Worm (Caenorhabditis elegans) whole organism, young adult: ENCODE data around the gene Y57G11C.14.

Experiments used
- D2030.7 ChIP-seq: fragments of 200-800 bp; sonication (Bioruptor generic); IDR thresholded peaks from 2 replicates; pipeline ENCODE4 v1.3.6; 2022; ENCODE audit warnings: missing genetic modification reagents, missing genetic modification characterization, missing compliant biosample characterization
- F33H1.4 ChIP-seq: fragments of 200-800 bp; sonication (Bioruptor generic); IDR thresholded peaks from 2 replicates; pipeline ENCODE4 v1.3.6; 2022; ENCODE audit warnings: missing genetic modification reagents, missing genetic modification characterization, missing compliant biosample characterization
- F37B4.10 ChIP-seq: fragments of 200-800 bp; sonication (Bioruptor generic); IDR thresholded peaks from 2 replicates; pipeline ENCODE4 v1.3.6; 2022; ENCODE audit warnings: missing genetic modification characterization, missing compliant biosample characterization
- F57C9.4 ChIP-seq: sonication (generic microtip); optimal IDR thresholded peaks from 2 replicates; lab custom pipeline; 2017; ENCODE audit warnings: mild to moderate bottlenecking, missing genetic modification characterization, missing compliant biosample characterization
- K11D2.4 ChIP-seq: fragments of 200-800 bp; sonication (Bioruptor generic); IDR thresholded peaks from 2 replicates; pipeline ENCODE4 v1.3.6; 2022; ENCODE audit warnings: missing genetic modification reagents, missing genetic modification characterization, missing compliant biosample characterization
- K12H6.12 ChIP-seq: fragments of 200-800 bp; sonication (Bioruptor generic); optimal IDR thresholded peaks from 2 replicates; lab custom pipeline; 2018; ENCODE audit warnings: mild to moderate bottlenecking, missing genetic modification characterization, missing compliant biosample characterization
- T26A5.8 ChIP-seq: sonication (generic microtip); optimal IDR thresholded peaks from 2 replicates; lab custom pipeline; 2016; ENCODE audit warnings: missing genetic modification characterization, missing compliant biosample characterization
- Y79H2A.3 ChIP-seq: fragments of 200-800 bp; sonication (Bioruptor generic); conservative IDR thresholded peaks from 2 replicates; pipeline ENCODE4 v1.3.6; 2022; ENCODE audit warnings: missing genetic modification reagents, missing genetic modification characterization, missing compliant biosample characterization
- akir-1 ChIP-seq: fragments of 200-800 bp; sonication (Bioruptor generic); optimal IDR thresholded peaks from 2 replicates; lab custom pipeline; 2018; ENCODE audit warnings: mild to moderate bottlenecking, missing genetic modification characterization, moderate library complexity, missing compliant biosample characterization
- ama-1 ChIP-seq, 3 experiments: fragments of 150-350 bp in 1 of 3; sonication (generic microtip) in 2 of 3; optimal IDR thresholded peaks; 2 replicates each; lab custom pipeline; 2014 to 2018; ENCODE audit warnings: missing biosample characterization in 2 of 3, missing genetic modification characterization in 2 of 3, missing genetic modification reagents in 2 of 3
- atf-7 ChIP-seq: sonication (generic microtip); optimal IDR thresholded peaks from 2 replicates; lab custom pipeline; 2017; ENCODE audit warnings: mild to moderate bottlenecking, missing genetic modification characterization, missing compliant biosample characterization
- attf-3 ChIP-seq: fragments of 200-800 bp; sonication (Bioruptor generic); conservative IDR thresholded peaks from 2 replicates; pipeline ENCODE4 v1.3.6; 2022; ENCODE audit warnings: missing genetic modification reagents, missing genetic modification characterization, missing compliant biosample characterization
- attf-5 ChIP-seq: fragments of 200-800 bp; sonication (Bioruptor generic); optimal IDR thresholded peaks from 2 replicates; lab custom pipeline; 2018; ENCODE audit warnings: mild to moderate bottlenecking, missing genetic modification characterization, missing compliant biosample characterization
- attf-6 ChIP-seq: fragments of 200-800 bp; sonication (Bioruptor generic); IDR thresholded peaks from 2 replicates; pipeline ENCODE4 v1.3.6; 2022; ENCODE audit warnings: missing genetic modification reagents, missing genetic modification characterization, missing compliant biosample characterization
- bed-1 ChIP-seq: fragments of 200-800 bp; sonication (Bioruptor generic); IDR thresholded peaks from 2 replicates; pipeline ENCODE4 v1.3.6; 2022; ENCODE audit warnings: missing genetic modification reagents, missing genetic modification characterization, missing compliant biosample characterization
- ccch-3 ChIP-seq: fragments of 200-800 bp; sonication (Bioruptor generic); optimal IDR thresholded peaks from 2 replicates; lab custom pipeline; 2018; ENCODE audit warnings: mild to moderate bottlenecking, missing genetic modification characterization, missing compliant biosample characterization
- cebp-2 ChIP-seq: fragments of 200-800 bp; sonication (Bioruptor generic); IDR thresholded peaks from 2 replicates; pipeline ENCODE4 v1.3.6; 2022; ENCODE audit warnings: missing genetic modification characterization, missing compliant biosample characterization
- egrh-3 ChIP-seq: fragments of 200-800 bp; sonication (Bioruptor generic); IDR thresholded peaks from 2 replicates; pipeline ENCODE4 v1.3.6; 2022; ENCODE audit warnings: missing genetic modification reagents, missing genetic modification characterization, missing compliant biosample characterization
- ets-4 ChIP-seq: fragments of 200-800 bp; sonication (Bioruptor generic); optimal IDR thresholded peaks from 2 replicates; lab custom pipeline; 2018; ENCODE audit warnings: mild to moderate bottlenecking, missing genetic modification characterization, missing compliant biosample characterization
- him-1 ChIP-seq: sonication (generic microtip); optimal IDR thresholded peaks from 2 replicates; lab custom pipeline; 2016; ENCODE audit warnings: missing genotype, missing genetic modification reagents, missing genetic modification characterization, missing compliant biosample characterization
- hmg-1.2 ChIP-seq: fragments of 200-800 bp; sonication (Bioruptor generic); IDR thresholded peaks from 2 replicates; pipeline ENCODE4 v1.3.6; 2022; ENCODE audit warnings: missing genetic modification reagents, missing genetic modification characterization, missing compliant biosample characterization
- hmg-20 ChIP-seq: fragments of 200-800 bp; sonication (Bioruptor generic); IDR thresholded peaks from 2 replicates; pipeline ENCODE4 v1.3.6; 2022; ENCODE audit warnings: missing genetic modification reagents, missing genetic modification characterization, missing compliant biosample characterization
- lag-1 ChIP-seq: fragments of 200-800 bp; sonication (Bioruptor generic); IDR thresholded peaks from 2 replicates; pipeline ENCODE4 v1.3.6; 2022; ENCODE audit warnings: missing genetic modification reagents, missing genetic modification characterization, missing compliant biosample characterization
- let-526 ChIP-seq: fragments of 200-800 bp; sonication (Bioruptor generic); IDR thresholded peaks from 2 replicates; pipeline ENCODE4 v1.3.6; 2022; ENCODE audit warnings: missing genetic modification reagents, missing genetic modification characterization, missing compliant biosample characterization
- let-607 ChIP-seq, 2 experiments: fragments of 200-800 bp in 1 of 2; sonication (Bioruptor generic) in 1 of 2; sonication (generic microtip) in 1 of 2; optimal IDR thresholded peaks; 2 replicates each; lab custom pipeline; 2016 to 2018; ENCODE audit warnings: mild to moderate bottlenecking in 2 of 2, missing compliant biosample characterization in 2 of 2, missing genetic modification characterization in 2 of 2, moderate library complexity in 2 of 2, missing genotype in 1 of 2
- lin-26 ChIP-seq: fragments of 200-800 bp; sonication (Bioruptor generic); IDR thresholded peaks from 2 replicates; pipeline ENCODE4 v1.3.6; 2022; ENCODE audit warnings: missing genetic modification reagents, missing genetic modification characterization, missing compliant biosample characterization
- lin-35 ChIP-seq, 3 experiments: fragments of 150-350 bp in 2 of 3; sonication (generic microtip) in 1 of 3; optimal IDR thresholded peaks; 2 replicates each; lab custom pipeline; 2014 to 2018; ENCODE audit warnings: missing biosample characterization in 3 of 3, missing genetic modification characterization in 3 of 3, missing genetic modification reagents in 3 of 3
- lin-40 ChIP-seq: sonication (generic microtip); optimal IDR thresholded peaks from 2 replicates; lab custom pipeline; 2016; ENCODE audit warnings: missing genetic modification characterization, mild to moderate bottlenecking, missing compliant biosample characterization, missing genotype, missing genetic modification reagents
- lin-54 ChIP-seq: fragments of 200-800 bp; sonication (Bioruptor generic); optimal IDR thresholded peaks from 2 replicates; lab custom pipeline; 2018; ENCODE audit warnings: mild to moderate bottlenecking, missing genetic modification characterization, missing compliant biosample characterization
- lir-1 ChIP-seq: fragments of 200-800 bp; sonication (Bioruptor generic); conservative IDR thresholded peaks from 2 replicates; pipeline ENCODE4 v1.3.6; 2022; ENCODE audit warnings: missing genetic modification reagents, missing genetic modification characterization, missing compliant biosample characterization
- lsl-1 ChIP-seq: fragments of 200-800 bp; sonication (Bioruptor generic); optimal IDR thresholded peaks from 2 replicates; lab custom pipeline; 2018; ENCODE audit warnings: mild to moderate bottlenecking, missing genetic modification characterization, moderate library complexity, missing compliant biosample characterization
- madf-8 ChIP-seq: fragments of 200-800 bp; sonication (Bioruptor generic); conservative IDR thresholded peaks from 2 replicates; pipeline ENCODE4 v1.3.6; 2022; ENCODE audit warnings: missing genetic modification reagents, missing genetic modification characterization, missing compliant biosample characterization
- nhr-80 ChIP-seq: sonication (generic microtip); optimal IDR thresholded peaks from 2 replicates; lab custom pipeline; 2016; ENCODE audit warnings: missing genetic modification characterization, missing compliant biosample characterization
- nhr-90 ChIP-seq: sonication (generic microtip); optimal IDR thresholded peaks from 2 replicates; lab custom pipeline; 2016; ENCODE audit warnings: missing genotype, mild to moderate bottlenecking, missing genetic modification characterization, missing compliant biosample characterization
- pbrm-1 ChIP-seq: fragments of 200-800 bp; sonication (Bioruptor generic); IDR thresholded peaks from 2 replicates; pipeline ENCODE4 v1.3.6; 2022; ENCODE audit warnings: missing genetic modification reagents, missing genetic modification characterization, missing compliant biosample characterization
- rcor-1 ChIP-seq: fragments of 200-800 bp; sonication (Bioruptor generic); IDR thresholded peaks from 2 replicates; pipeline ENCODE4 v1.3.6; 2022; ENCODE audit warnings: missing genetic modification reagents, missing genetic modification characterization, missing compliant biosample characterization
- repo-1 ChIP-seq: sonication (generic microtip); optimal IDR thresholded peaks from 2 replicates; lab custom pipeline; 2017; ENCODE audit warnings: mild to moderate bottlenecking, missing genetic modification characterization, missing compliant biosample characterization
- snpc-1.1 ChIP-seq: sonication (generic microtip); optimal IDR thresholded peaks from 2 replicates; lab custom pipeline; 2017; ENCODE audit warnings: missing genetic modification characterization, mild to moderate bottlenecking, missing compliant biosample characterization, antibody characterized with exemption, moderate library complexity, missing genotype, missing genetic modification reagents; ENCODE audit not compliant: insufficient read depth
- snpc-4 ChIP-seq, 5 experiments: fragments of 150-350 bp in 1 of 5; sonication (generic microtip) in 4 of 5; optimal IDR thresholded peaks; 2 replicates each; lab custom pipeline; 2014 to 2018; ENCODE audit warnings: missing genetic modification characterization in 5 of 5, missing biosample characterization in 3 of 5, antibody characterized with exemption in 2 of 5, mild to moderate bottlenecking in 2 of 5, missing compliant biosample characterization in 2 of 5, missing genotype in 2 of 5, moderate library complexity in 2 of 5, missing genetic modification reagents in 1 of 5
- sptf-2 ChIP-seq: fragments of 200-800 bp; sonication (Bioruptor generic); optimal IDR thresholded peaks from 2 replicates; lab custom pipeline; 2018; ENCODE audit warnings: mild to moderate bottlenecking, missing genetic modification characterization, missing compliant biosample characterization
- tbp1 ChIP-seq: fragments of 200-800 bp; sonication (Bioruptor generic); optimal IDR thresholded peaks from 2 replicates; lab custom pipeline; 2018; ENCODE audit warnings: mild to moderate bottlenecking, missing genetic modification characterization, missing compliant biosample characterization
- tbx-9 ChIP-seq: sonication (generic microtip); optimal IDR thresholded peaks from 2 replicates; lab custom pipeline; 2016; ENCODE audit warnings: borderline replicate concordance, missing genetic modification characterization, inconsistent platforms, missing compliant biosample characterization
- tlf-1 ChIP-seq: fragments of 200-800 bp; sonication (Bioruptor generic); optimal IDR thresholded peaks from 2 replicates; lab custom pipeline; 2018; ENCODE audit warnings: mild to moderate bottlenecking, missing genetic modification characterization, missing compliant biosample characterization
- ztf-18 ChIP-seq: sonication (generic microtip); optimal IDR thresholded peaks from 2 replicates; lab custom pipeline; 2016; ENCODE audit warnings: missing genotype, mild to moderate bottlenecking, missing genetic modification characterization, missing compliant biosample characterization
- ztf-22 ChIP-seq: fragments of 200-800 bp; sonication (Bioruptor generic); optimal IDR thresholded peaks from 2 replicates; lab custom pipeline; 2018; ENCODE audit warnings: mild to moderate bottlenecking, missing genetic modification characterization, moderate library complexity, missing compliant biosample characterization

Y57G11C.14 gene

ce11 chrIV:14793900-14794624 is 5.0 kb upstream of the Y57G11C.14 start:
- TF ChIP-seq nhr-90, result peak; percentile 38
- peak; percentile 66 for TF ChIP-seq K12H6.12
- no peak for TF ChIP-seq tbx-9 (tag; lab: Kevin White, UChicago)
- no peak for TF ChIP-seq snpc-1.1 (tag; lab: Kevin White, UChicago)
- TF ChIP-seq ztf-18 (tag; lab: Kevin White, UChicago), result peak; percentile 50
- peak; percentile 15 for TF ChIP-seq snpc-4 (GFP tag; optimal IDR thresholded peaks at IDR 0.05; lab: Kevin White, UChicago)
- TF ChIP-seq snpc-4 (tag; optimal IDR thresholded peaks at IDR 0.05; lab: Kevin White, UChicago), result peak in 1 of 4 experiments; percentile 3
- TF ChIP-seq F33H1.4 (GFP tag; lab: Robert Waterston, UW), result no peak
- no peak for TF ChIP-seq lsl-1 (GFP tag; lab: Kevin White, UChicago)
- no peak for TF ChIP-seq akir-1 (GFP tag; lab: Kevin White, UChicago)
- TF ChIP-seq K11D2.4 (GFP tag; lab: Robert Waterston, UW), result 0 out of 2 replicates have a peak, but pooled peaks have one; percentile 12
- no peak for TF ChIP-seq tbp1 (GFP tag; lab: Kevin White, UChicago)
- 0 out of 2 replicates have a peak, but pooled peaks have one; percentile 36 for TF ChIP-seq F37B4.10
- TF ChIP-seq repo-1 (tag; lab: Kevin White, UChicago), result no peak
- TF ChIP-seq lin-40, result peak; percentile 45
- peak; percentile 17 for TF ChIP-seq atf-7 (tag; lab: Kevin White, UChicago)
- TF ChIP-seq bed-1, result no peak
- TF ChIP-seq madf-8 (GFP tag; lab: Robert Waterston, UW), result no peak
- TF ChIP-seq attf-3 (GFP tag; lab: Robert Waterston, UW), result 0 out of 2 replicates have a peak, but pooled peaks have one; percentile 23
- peak; percentile 62 for TF ChIP-seq attf-5 (GFP tag; lab: Kevin White, UChicago)
- TF ChIP-seq ccch-3 (GFP tag; lab: Kevin White, UChicago), result no peak
- TF ChIP-seq lin-54 (GFP tag; lab: Kevin White, UChicago), result no peak
- TF ChIP-seq F57C9.4 (tag; lab: Kevin White, UChicago), result no peak
- TF ChIP-seq lin-26 (GFP tag; lab: Robert Waterston, UW), result no peak
- no peak for TF ChIP-seq hmg-20 (GFP tag; lab: Robert Waterston, UW)
- TF ChIP-seq pbrm-1 (GFP tag; lab: Robert Waterston, UW), result 0 out of 2 replicates have a peak, but pooled peaks have one; percentile 6
- TF ChIP-seq hmg-1.2 (GFP tag; lab: Robert Waterston, UW), result peak; percentile 48; the same call in 1 of the 2 replicates
- no peak for TF ChIP-seq attf-6 (GFP tag; lab: Robert Waterston, UW)
- no peak for TF ChIP-seq cebp-2
- TF ChIP-seq sptf-2 (GFP tag; lab: Kevin White, UChicago), result no peak
- TF ChIP-seq Y79H2A.3, result no peak
- no peak for TF ChIP-seq tlf-1
- 0 out of 2 replicates have a peak, but pooled peaks have one; percentile 10 for TF ChIP-seq egrh-3 (GFP tag; lab: Robert Waterston, UW)
- TF ChIP-seq ets-4 (GFP tag; lab: Kevin White, UChicago), result no peak
- TF ChIP-seq D2030.7 (GFP tag; lab: Robert Waterston, UW), result no peak
- TF ChIP-seq lin-35 (GFP tag; optimal IDR thresholded peaks at IDR 0.05; lab: Kevin White, UChicago), result peak in 1 of 3 experiments; percentile 13
- TF ChIP-seq let-526 (GFP tag; lab: Robert Waterston, UW), result no peak
- peak; percentile 39; the same call in 1 of the 2 replicates for TF ChIP-seq lir-1 (GFP tag; lab: Robert Waterston, UW)
- TF ChIP-seq T26A5.8 (tag; lab: Kevin White, UChicago), result no peak
- no peak for TF ChIP-seq ztf-22 (GFP tag; lab: Kevin White, UChicago)
- TF ChIP-seq nhr-80, result peak; percentile 64
- no peak for TF ChIP-seq him-1
- no peak for TF ChIP-seq lag-1 (GFP tag; lab: Robert Waterston, UW)
- TF ChIP-seq rcor-1 (GFP tag; lab: Robert Waterston, UW), result no peak
- peak; percentile 34 for TF ChIP-seq ama-1 (optimal IDR thresholded peaks at IDR 0.05; lab: Kevin White, UChicago)
- no peak for TF ChIP-seq ama-1 (GFP tag; optimal IDR thresholded peaks at IDR 0.05; lab: Kevin White, UChicago)
- TF ChIP-seq let-607 (tag; optimal IDR thresholded peaks at IDR 0.05; lab: Kevin White, UChicago), result peak; percentile 75 to 88
